Fruit fly (Drosophila melanogaster) whole organism, embryonic: ENCODE results near the gene klu.

Experiments used
- Abd-B ChIP-seq: fragments of 200-800 bp; sonication (Bioruptor generic); optimal IDR thresholded peaks from 2 replicates; lab custom pipeline; 2018; ENCODE audit warnings: missing biosample characterization, mild to moderate bottlenecking, missing genetic modification characterization, moderate library complexity
- Atf3 ChIP-seq: fragments of 200-800 bp; sonication (Bioruptor generic); optimal IDR thresholded peaks from 3 replicates; lab custom pipeline; 2016; ENCODE audit warnings: missing biosample characterization, missing genetic modification characterization
- Awh ChIP-seq: fragments of 200-800 bp; sonication (Bioruptor generic); IDR thresholded peaks from 2 replicates; pipeline ENCODE4, ENCODE4 v1.3.6; 2022; ENCODE audit warnings: missing biosample characterization, missing genetic modification characterization
- CG10366 ChIP-seq: fragments of 200-800 bp; sonication (Bioruptor generic); IDR thresholded peaks from 2 replicates; pipeline ENCODE4 v1.3.6; 2022; ENCODE audit warnings: missing biosample characterization, missing genetic modification characterization
- CG11696 ChIP-seq: fragments of 200-800 bp; sonication (Bioruptor generic); IDR thresholded peaks from 2 replicates; pipeline ENCODE4 v1.3.6; 2022; ENCODE audit warnings: missing biosample characterization, missing genetic modification characterization
- CG12071 ChIP-seq: fragments of 200-800 bp; sonication (Bioruptor generic); optimal IDR thresholded peaks from 3 replicates; lab custom pipeline; 2018; ENCODE audit warnings: missing biosample characterization, mild to moderate bottlenecking, missing genetic modification characterization
- CG13424 ChIP-seq: fragments of 200-800 bp; sonication (Bioruptor generic); optimal IDR thresholded peaks from 2 replicates; lab custom pipeline; 2019; ENCODE audit warnings: missing biosample characterization, mild to moderate bottlenecking, missing genetic modification characterization, moderate library complexity
- CG14965 ChIP-seq: fragments of 200-800 bp; sonication (Bioruptor generic); optimal IDR thresholded peaks from 2 replicates; lab custom pipeline; 2016; ENCODE audit warnings: missing biosample characterization, missing genetic modification characterization, borderline replicate concordance
- CG15269 ChIP-seq: fragments of 200-800 bp; sonication (Bioruptor generic); optimal IDR thresholded peaks from 2 replicates; lab custom pipeline; 2018; ENCODE audit warnings: missing biosample characterization, mild to moderate bottlenecking, missing genetic modification characterization, moderate library complexity
- CG1529 ChIP-seq: fragments of 200-800 bp; sonication (Bioruptor generic); optimal IDR thresholded peaks from 3 replicates; lab custom pipeline; 2018; ENCODE audit warnings: missing biosample characterization, missing genetic modification characterization
- CG16815 ChIP-seq: fragments of 200-800 bp; sonication (Bioruptor generic); optimal IDR thresholded peaks from 3 replicates; lab custom pipeline; 2017; ENCODE audit warnings: missing biosample characterization, mild to moderate bottlenecking, missing genetic modification characterization
- CG1832 ChIP-seq: fragments of 200-800 bp; sonication (Bioruptor generic); optimal IDR thresholded peaks from 2 replicates; lab custom pipeline; 2017; ENCODE audit warnings: missing biosample characterization, mild to moderate bottlenecking, missing genetic modification characterization, inconsistent platforms
- CG18476 ChIP-seq: fragments of 200-800 bp; sonication (Bioruptor generic); optimal IDR thresholded peaks from 2 replicates; lab custom pipeline; 2016; ENCODE audit warnings: missing biosample characterization, mild to moderate bottlenecking, missing genetic modification characterization
- CG18599 ChIP-seq: fragments of 200-800 bp; sonication (Bioruptor generic); optimal IDR thresholded peaks from 3 replicates; lab custom pipeline; 2017; ENCODE audit warnings: missing biosample characterization, missing genetic modification characterization, mild to moderate bottlenecking, moderate library complexity, missing genetic modification reagents
- CG18764 ChIP-seq: fragments of 200-800 bp; sonication (Bioruptor generic); optimal IDR thresholded peaks from 3 replicates; lab custom pipeline; 2016; ENCODE audit warnings: missing biosample characterization, missing genetic modification characterization
- CG3281 ChIP-seq: fragments of 200-800 bp; sonication (Bioruptor generic); optimal IDR thresholded peaks from 3 replicates; lab custom pipeline; 2017; ENCODE audit warnings: missing biosample characterization, mild to moderate bottlenecking, missing genetic modification characterization
- CG33557 ChIP-seq: fragments of 200-800 bp; sonication (Bioruptor generic); optimal IDR thresholded peaks from 2 replicates; lab custom pipeline; 2019; ENCODE audit warnings: missing biosample characterization, mild to moderate bottlenecking, missing genetic modification characterization, moderate library complexity
- CG34224 ChIP-seq: fragments of 200-800 bp; sonication (Bioruptor generic); IDR thresholded peaks from 3 replicates; pipeline ENCODE4 v1.3.6; 2022; ENCODE audit warnings: missing biosample characterization, missing genetic modification characterization; ENCODE audit not compliant: partially characterized antibody
- CG4328 ChIP-seq: fragments of 200-800 bp; sonication (Bioruptor generic); optimal IDR thresholded peaks from 3 replicates; lab custom pipeline; 2017; ENCODE audit warnings: missing biosample characterization, missing genetic modification reagents, missing genetic modification characterization
- CG4820 ChIP-seq: fragments of 200-800 bp; sonication (Bioruptor generic); optimal IDR thresholded peaks from 3 replicates; lab custom pipeline; 2016; ENCODE audit warnings: missing biosample characterization, missing genetic modification characterization
- CG5180 ChIP-seq: fragments of 200-800 bp; sonication (Bioruptor generic); optimal IDR thresholded peaks from 3 replicates; lab custom pipeline; 2017; ENCODE audit warnings: missing biosample characterization, missing genetic modification characterization, mild to moderate bottlenecking, moderate library complexity, missing genetic modification reagents
- CG5953 ChIP-seq: fragments of 200-800 bp; sonication (Bioruptor generic); IDR thresholded peaks from 2 replicates; pipeline ENCODE4 v1.3.6; 2022; ENCODE audit warnings: missing biosample characterization, missing genetic modification characterization
- CG7271 ChIP-seq: fragments of 200-800 bp; sonication (Bioruptor generic); optimal IDR thresholded peaks from 2 replicates; lab custom pipeline; 2018; ENCODE audit warnings: missing biosample characterization, mild to moderate bottlenecking, missing genetic modification characterization, moderate library complexity
- CG8478 ChIP-seq: fragments of >200 bp; optimal IDR thresholded peaks from 2 replicates; lab custom pipeline; 2018
- CG8944 ChIP-seq: fragments of 200-800 bp; sonication (Bioruptor generic); optimal IDR thresholded peaks from 3 replicates; lab custom pipeline; 2016; ENCODE audit warnings: missing biosample characterization, missing genetic modification characterization
- D19B ChIP-seq: fragments of 200-800 bp; sonication (Bioruptor generic); optimal IDR thresholded peaks from 2 replicates; lab custom pipeline; 2017; ENCODE audit warnings: missing biosample characterization, mild to moderate bottlenecking, missing genetic modification characterization
- Dad ChIP-seq: fragments of 200-800 bp; sonication (Bioruptor generic); optimal IDR thresholded peaks from 3 replicates; lab custom pipeline; 2016; ENCODE audit warnings: missing biosample characterization, missing genetic modification characterization
- GATAe ChIP-seq: fragments of 200-800 bp; sonication (Bioruptor generic); conservative IDR thresholded peaks from 2 replicates; pipeline ENCODE4 v1.3.6; 2022; ENCODE audit warnings: missing biosample characterization, missing genetic modification characterization
- HLHmδ ChIP-seq: fragments of 200-800 bp; sonication (Bioruptor generic); optimal IDR thresholded peaks from 2 replicates; lab custom pipeline; 2018; ENCODE audit warnings: missing biosample characterization, mild to moderate bottlenecking, missing genetic modification characterization, moderate library complexity
- Lim3 ChIP-seq: fragments of 200-800 bp; sonication (Bioruptor generic); IDR thresholded peaks from 2 replicates; pipeline ENCODE4 v1.3.6; 2022; ENCODE audit warnings: missing biosample characterization, missing genetic modification characterization
- NC2β ChIP-seq: fragments of 200-800 bp; sonication (Bioruptor generic); optimal IDR thresholded peaks from 2 replicates; lab custom pipeline; 2016; ENCODE audit warnings: missing biosample characterization, missing genetic modification characterization
- Ravus ChIP-seq: fragments of 200-800 bp; sonication (Bioruptor generic); IDR thresholded peaks from 2 replicates; pipeline ENCODE4 v1.3.6; 2022; ENCODE audit warnings: missing biosample characterization, missing genetic modification characterization
- Sox102F ChIP-seq: fragments of 200-800 bp; sonication (Bioruptor generic); optimal IDR thresholded peaks from 2 replicates; lab custom pipeline; 2018; ENCODE audit warnings: missing biosample characterization, mild to moderate bottlenecking, missing genetic modification characterization, moderate library complexity
- az2 ChIP-seq: fragments of 200-800 bp; sonication (Bioruptor generic); optimal IDR thresholded peaks from 3 replicates; lab custom pipeline; 2016; ENCODE audit warnings: missing biosample characterization, missing genetic modification characterization
- bigmax ChIP-seq: fragments of 200-800 bp; sonication (Bioruptor generic); optimal IDR thresholded peaks from 2 replicates; lab custom pipeline; 2018; ENCODE audit warnings: missing biosample characterization, mild to moderate bottlenecking, missing genetic modification characterization
- bsh ChIP-seq, 2 experiments: fragments of 200-800 bp; sonication (Bioruptor generic); optimal IDR thresholded peaks; 2 replicates each; lab custom pipeline; 2017 to 2018; ENCODE audit warnings: mild to moderate bottlenecking in 2 of 2, missing biosample characterization in 2 of 2, missing genetic modification characterization in 2 of 2, moderate library complexity in 1 of 2
- crc ChIP-seq: fragments of 200-800 bp; sonication (Bioruptor generic); optimal IDR thresholded peaks from 2 replicates; lab custom pipeline; 2016; ENCODE audit warnings: missing biosample characterization, missing genetic modification characterization
- crol ChIP-seq: fragments of 200-800 bp; sonication (Bioruptor generic); IDR thresholded peaks from 2 replicates; pipeline ENCODE4 v1.3.6; 2022; ENCODE audit warnings: missing biosample characterization, missing genetic modification characterization
- cwo ChIP-seq: fragments of 200-800 bp; sonication (Bioruptor generic); optimal IDR thresholded peaks from 3 replicates; lab custom pipeline; 2017; ENCODE audit warnings: missing biosample characterization, missing genetic modification characterization, mild to moderate bottlenecking, moderate library complexity, missing genetic modification reagents
- danr ChIP-seq: fragments of 200-800 bp; sonication (Bioruptor generic); IDR thresholded peaks from 2 replicates; pipeline ENCODE4 v1.3.6; 2022; ENCODE audit warnings: missing biosample characterization, missing genetic modification characterization
- dpn ChIP-seq, 2 experiments: fragments of 200-800 bp; sonication (Bioruptor generic); optimal IDR thresholded peaks; 3 replicates each; lab custom pipeline; 2016; ENCODE audit warnings: missing biosample characterization in 2 of 2, missing genetic modification characterization in 2 of 2
- ems ChIP-seq: fragments of 200-800 bp; sonication (Bioruptor generic); optimal IDR thresholded peaks from 3 replicates; lab custom pipeline; 2016; ENCODE audit warnings: missing biosample characterization, missing genetic modification characterization
- her ChIP-seq: fragments of 200-800 bp; sonication (Bioruptor generic); optimal IDR thresholded peaks from 2 replicates; lab custom pipeline; 2016; ENCODE audit warnings: missing biosample characterization, missing genetic modification characterization
- ken ChIP-seq: fragments of 200-800 bp; sonication (Bioruptor generic); IDR thresholded peaks from 3 replicates; pipeline ENCODE4 v1.3.6; 2022; ENCODE audit warnings: missing biosample characterization, missing genetic modification characterization
- mld ChIP-seq: fragments of 200-800 bp; sonication (Bioruptor generic); IDR thresholded peaks from 3 replicates; pipeline ENCODE4 v1.3.6; 2022; ENCODE audit warnings: missing biosample characterization, missing genetic modification characterization; ENCODE audit not compliant: partially characterized antibody
- p53 ChIP-seq: fragments of 200-800 bp; sonication (Bioruptor generic); optimal IDR thresholded peaks from 2 replicates; lab custom pipeline; 2016; ENCODE audit warnings: missing biosample characterization, missing genetic modification characterization
- pzg ChIP-seq: fragments of 200-800 bp; sonication (Bioruptor generic); optimal IDR thresholded peaks from 3 replicates; lab custom pipeline; 2018; ENCODE audit warnings: missing biosample characterization, mild to moderate bottlenecking, missing genetic modification characterization, moderate library complexity
- row ChIP-seq: fragments of 200-800 bp; sonication (Bioruptor generic); IDR thresholded peaks from 3 replicates; pipeline ENCODE4 v1.3.6; 2022; ENCODE audit warnings: missing biosample characterization, missing genetic modification characterization
- sc ChIP-seq, 3 experiments: fragments of >200 bp in 2 of 3; fragments of 200-800 bp in 1 of 3; sonication (Bioruptor generic) in 1 of 3; optimal IDR thresholded peaks; 2 replicates in 2 of 3; 3 replicates in 1 of 3; lab custom pipeline; 2017; ENCODE audit warnings: mild to moderate bottlenecking in 1 of 3, missing biosample characterization in 1 of 3, missing genetic modification characterization in 1 of 3, missing genetic modification reagents in 1 of 3
- sob ChIP-seq: fragments of 200-800 bp; sonication (Bioruptor generic); IDR thresholded peaks from 2 replicates; pipeline ENCODE4 v1.3.6; 2022; ENCODE audit warnings: missing biosample characterization, missing genetic modification characterization
- vnd ChIP-seq: fragments of 200-800 bp; sonication (Bioruptor generic); IDR thresholded peaks from 3 replicates; pipeline ENCODE4 v1.3.6; 2022; ENCODE audit warnings: missing biosample characterization, missing genetic modification characterization; ENCODE audit not compliant: partially characterized antibody

The klu gene

DNA sequence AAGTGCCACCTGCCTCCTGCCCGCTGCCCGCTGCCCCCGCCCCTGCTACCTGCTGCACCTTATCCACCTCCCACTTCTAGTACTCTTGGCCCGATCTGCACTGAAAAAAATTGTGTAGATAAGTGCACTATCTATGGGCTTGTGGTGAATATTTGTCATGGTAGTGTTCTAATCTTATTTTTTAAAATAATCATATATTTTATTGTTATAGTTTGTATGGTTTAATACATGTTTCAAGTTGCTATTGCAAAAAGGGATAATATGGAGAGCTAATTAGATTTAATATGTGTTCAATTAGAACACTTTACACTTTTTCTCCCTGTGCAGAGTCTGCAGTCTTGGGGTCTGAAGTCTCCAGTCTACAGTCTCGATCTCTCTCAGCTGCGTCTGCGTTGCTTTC lies 77.6 kb downstream of the klu start (continued):
- TF ChIP-seq row (GFP tag; lab: Robert Waterston, UW) (peak; percentile 66), sob (GFP tag; lab: Robert Waterston, UW) (no peak), Abd-B (GFP tag; lab: Kevin White, UChicago) (no peak), GATAe (GFP tag; lab: Robert Waterston, UW) (no peak), CG1832 (GFP tag; lab: Kevin White, UChicago) (no peak), Awh (GFP tag; lab: Robert Waterston, UW) (no peak), CG18599 (GFP tag; lab: Kevin White, UChicago) (peak; percentile 10), CG3281 (GFP tag; lab: Kevin White, UChicago) (no peak), CG15269 (peak; percentile 48), CG16815 (no peak), D19B (no peak), CG8944 (GFP tag; lab: Kevin White, UChicago) (no peak), Atf3 (GFP tag; lab: Kevin White, UChicago) (no peak), CG10366 (GFP tag; lab: Robert Waterston, UW) (peak; percentile 21; the same call in 1 of the 2 replicates), Ravus (GFP tag; lab: Robert Waterston, UW) (no peak), CG13424 (peak; percentile 51), CG11696 (GFP tag; lab: Robert Waterston, UW) (no peak), CG5953 (no peak), sc (optimal IDR thresholded peaks at IDR 0.05; lab: Kevin White, UChicago) (no peak), sc (GFP tag; optimal IDR thresholded peaks at IDR 0.05; lab: Kevin White, UChicago) (no peak), CG34224 (no peak), HLHmδ (GFP tag; lab: Kevin White, UChicago) (no peak), Lim3 (no peak), vnd (GFP tag; lab: Robert Waterston, UW) (no peak), CG7271 (tag; lab: Kevin White, UChicago) (no peak), az2 (GFP tag; lab: Kevin White, UChicago) (peak; percentile 27), crc (GFP tag; lab: Kevin White, UChicago) (no peak), CG5180 (GFP tag; lab: Kevin White, UChicago) (no peak), ken (GFP tag; lab: Robert Waterston, UW) (no peak), mld (GFP tag; lab: Robert Waterston, UW) (no peak), pzg (GFP tag; lab: Kevin White, UChicago) (no peak), CG8478 (no peak), CG33557 (GFP tag; lab: Kevin White, UChicago) (no peak), crol (GFP tag; lab: Robert Waterston, UW) (no peak), ems (GFP tag; lab: Kevin White, UChicago) (no peak), CG18476 (GFP tag; lab: Kevin White, UChicago) (no peak), CG12071 (no peak), CG18764 (GFP tag; lab: Kevin White, UChicago) (no peak), CG4820 (GFP tag; lab: Kevin White, UChicago) (no peak), dpn (GFP tag; optimal IDR thresholded peaks at IDR 0.05; lab: Kevin White, UChicago) (peak in 1 of 2 experiments; percentile 9), CG14965 (GFP tag; lab: Kevin White, UChicago) (no peak), Dad (GFP tag; lab: Kevin White, UChicago) (no peak), bigmax (GFP tag; lab: Kevin White, UChicago) (no peak), Sox102F (GFP tag; lab: Kevin White, UChicago) (peak; percentile 36), CG4328 (GFP tag; lab: Kevin White, UChicago) (no peak), CG1529 (GFP tag; lab: Kevin White, UChicago) (no peak), bsh (GFP tag; optimal IDR thresholded peaks at IDR 0.05; lab: Kevin White, UChicago) (peak; percentile 60 to 80), cwo (GFP tag; lab: Kevin White, UChicago) (no peak), NC2β (no peak), her (GFP tag; lab: Kevin White, UChicago) (no peak), p53 (no peak), danr (no peak)
